Worm (Caenorhabditis elegans) whole organism, late embryonic: ENCODE data around the gene R02F11.1.

Source experiments
- C38D4.7 ChIP-seq: fragments of 200-800 bp; sonication (Bioruptor generic); optimal IDR thresholded peaks from 2 replicates; lab custom pipeline; 2018; ENCODE audit warnings: mild to moderate bottlenecking, missing genetic modification characterization, moderate library complexity, missing compliant biosample characterization
- ceh-14 ChIP-seq: sonication (generic microtip); optimal IDR thresholded peaks from 2 replicates; lab custom pipeline; 2016; ENCODE audit warnings: missing genotype, missing genetic modification characterization, missing compliant biosample characterization
- dmd-4 ChIP-seq: sonication (generic microtip); optimal IDR thresholded peaks from 2 replicates; lab custom pipeline; 2016; ENCODE audit warnings: borderline replicate concordance, missing genetic modification characterization, missing compliant biosample characterization
- hlh-30 ChIP-seq: sonication (generic microtip); optimal IDR thresholded peaks from 2 replicates; lab custom pipeline; 2017; ENCODE audit warnings: antibody characterized with exemption, missing genetic modification characterization, missing compliant biosample characterization; ENCODE audit not compliant: insufficient read depth
- pqm-1 ChIP-seq: sonication (generic microtip); optimal IDR thresholded peaks from 2 replicates; lab custom pipeline; 2016; ENCODE audit warnings: missing genetic modification characterization, missing compliant biosample characterization
- sdc-2 ChIP-seq: sonication (generic microtip); optimal IDR thresholded peaks from 2 replicates; lab custom pipeline; 2016; ENCODE audit warnings: missing genotype, missing genetic modification characterization, missing compliant biosample characterization
- syd-9 ChIP-seq: sonication (generic microtip); optimal IDR thresholded peaks from 2 replicates; lab custom pipeline; 2016; ENCODE audit warnings: mild to moderate bottlenecking, missing genetic modification characterization, moderate library complexity, missing compliant biosample characterization
- tbx-7 ChIP-seq: sonication (generic microtip); optimal IDR thresholded peaks from 2 replicates; lab custom pipeline; 2016; ENCODE audit warnings: missing genotype, missing genetic modification characterization, missing compliant biosample characterization

- TF ChIP-seq syd-9 (no peak), C38D4.7 (no peak), hlh-30 (tag; lab: Kevin White, UChicago) (no peak), ceh-14 (no peak), sdc-2 (tag; lab: Kevin White, UChicago) (no peak), pqm-1 (tag; lab: Kevin White, UChicago) (no peak), dmd-4 (no peak), tbx-7 (no peak)
Observed at ce11 chrV:4783313-4783712, 17.6 kb upstream of the R02F11.1 start, which contains the start of gene Y60C6A.1.
